Worm (Caenorhabditis elegans) whole organism, late embryonic: Measurements from ENCODE around the gene tsr-2.

Experiments
- Y22D7AL.16 ChIP-seq: sonication (generic microtip); optimal IDR thresholded peaks from 2 replicates; lab custom pipeline; 2016; ENCODE audit warnings: missing genetic modification characterization, missing compliant biosample characterization
- ceh-18 ChIP-seq: sonication (generic microtip); optimal IDR thresholded peaks from 2 replicates; lab custom pipeline; 2016; ENCODE audit warnings: missing genetic modification characterization, missing compliant biosample characterization
- ceh-2 ChIP-seq: sonication (generic microtip); optimal IDR thresholded peaks from 2 replicates; lab custom pipeline; 2016; ENCODE audit warnings: missing genotype, missing genetic modification characterization, missing compliant biosample characterization
- ceh-34 ChIP-seq: sonication (generic microtip); optimal IDR thresholded peaks from 2 replicates; lab custom pipeline; 2016; ENCODE audit warnings: mild to moderate bottlenecking, missing genetic modification characterization, missing compliant biosample characterization
- ceh-45 ChIP-seq: fragments of 200-800 bp; sonication (Bioruptor generic); IDR thresholded peaks from 2 replicates; pipeline ENCODE4 v1.3.6; 2022; ENCODE audit warnings: missing genetic modification reagents, missing genetic modification characterization, missing compliant biosample characterization
- dmd-4 ChIP-seq: sonication (generic microtip); optimal IDR thresholded peaks from 2 replicates; lab custom pipeline; 2016; ENCODE audit warnings: borderline replicate concordance, missing genetic modification characterization, missing compliant biosample characterization
- elt-4 ChIP-seq: sonication (generic microtip); optimal IDR thresholded peaks from 2 replicates; lab custom pipeline; 2016; ENCODE audit warnings: missing genetic modification characterization, missing compliant biosample characterization
- fkh-6 ChIP-seq: sonication (generic microtip); optimal IDR thresholded peaks from 2 replicates; lab custom pipeline; 2016; ENCODE audit warnings: missing genetic modification characterization, missing compliant biosample characterization
- gmeb-2 ChIP-seq: sonication (generic microtip); optimal IDR thresholded peaks from 2 replicates; lab custom pipeline; 2016; ENCODE audit warnings: missing genetic modification characterization, inconsistent platforms, missing compliant biosample characterization
- hlh-13 ChIP-seq: fragments of 200-800 bp; sonication (Bioruptor generic); optimal IDR thresholded peaks from 2 replicates; lab custom pipeline; 2018; ENCODE audit warnings: mild to moderate bottlenecking, missing genetic modification characterization, missing compliant biosample characterization
- hlh-15 ChIP-seq: sonication (generic microtip); optimal IDR thresholded peaks from 2 replicates; lab custom pipeline; 2016; ENCODE audit warnings: missing genetic modification characterization, missing compliant biosample characterization
- hlh-6 ChIP-seq: sonication (generic microtip); optimal IDR thresholded peaks from 2 replicates; lab custom pipeline; 2016; ENCODE audit warnings: missing genotype, missing genetic modification characterization, missing compliant biosample characterization
- hlh-8 ChIP-seq: sonication (generic microtip); optimal IDR thresholded peaks from 2 replicates; lab custom pipeline; 2016; ENCODE audit warnings: missing genotype, missing genetic modification characterization, missing compliant biosample characterization
- nhr-11 ChIP-seq: fragments of 150-350 bp; optimal IDR thresholded peaks from 2 replicates; lab custom pipeline; 2014; ENCODE audit warnings: missing biosample characterization, missing genetic modification characterization
- pha-4 ChIP-seq: fragments of 150-350 bp; optimal IDR thresholded peaks from 2 replicates; lab custom pipeline; 2018; ENCODE audit warnings: missing biosample characterization, missing genetic modification reagents, missing genetic modification characterization
- pqm-1 ChIP-seq: sonication (generic microtip); optimal IDR thresholded peaks from 2 replicates; lab custom pipeline; 2016; ENCODE audit warnings: missing genetic modification characterization, missing compliant biosample characterization
- pros-1 ChIP-seq: fragments of 150-350 bp; optimal IDR thresholded peaks from 2 replicates; lab custom pipeline; 2014; ENCODE audit warnings: missing biosample characterization, missing genetic modification reagents, missing genetic modification characterization
- ztf-16 ChIP-seq: sonication (generic microtip); optimal IDR thresholded peaks from 2 replicates; lab custom pipeline; 2017; ENCODE audit warnings: missing genetic modification characterization, missing compliant biosample characterization

tsr-2 gene

ce11 chrIV:16696422-16696821 lies 40.0 kb downstream of the tsr-2 start:
- no peak for TF ChIP-seq ceh-45 (GFP tag; lab: Robert Waterston, UW)
- TF ChIP-seq hlh-8: no peak
- TF ChIP-seq nhr-11 (tag; lab: Kevin White, UChicago): no peak
- no peak for TF ChIP-seq elt-4 (tag; lab: Kevin White, UChicago)
- no peak for TF ChIP-seq hlh-15
- TF ChIP-seq ztf-16 (tag; lab: Kevin White, UChicago): no peak
- TF ChIP-seq ceh-2: no peak
- no peak for TF ChIP-seq hlh-6 (tag; lab: Kevin White, UChicago)
- TF ChIP-seq, all 69 proteins: peak for 0

DNA sequence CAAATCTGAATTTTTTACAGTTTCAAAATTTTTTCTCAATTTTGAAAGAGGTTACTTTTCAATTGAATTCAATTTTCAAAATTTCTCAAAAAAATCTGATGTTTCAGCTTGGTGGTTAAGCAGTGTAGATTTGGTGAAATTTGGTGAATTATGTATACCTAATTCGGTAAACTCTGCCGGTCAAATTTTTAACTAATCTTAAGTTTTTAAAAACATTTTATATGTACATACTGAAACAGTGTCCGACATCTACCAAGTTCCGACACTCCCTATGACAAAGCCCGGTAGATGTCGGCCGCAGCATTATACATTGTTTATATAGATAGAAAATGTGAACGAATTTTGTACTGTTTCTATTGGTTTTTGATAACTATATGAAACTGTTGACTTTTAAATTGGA lies 50.5 kb downstream of the tsr-2 start:
- TF ChIP-seq gmeb-2: no peak
- no peak for TF ChIP-seq pros-1 (tag; lab: Kevin White, UChicago)
- no peak for TF ChIP-seq hlh-13
- TF ChIP-seq Y22D7AL.16 (tag; lab: Kevin White, UChicago): no peak
- TF ChIP-seq pha-4: no peak
- no peak for TF ChIP-seq fkh-6
- no peak for TF ChIP-seq ceh-34 (tag; lab: Kevin White, UChicago)
- TF ChIP-seq dmd-4: no peak
- no peak for TF ChIP-seq ceh-18
- TF ChIP-seq pqm-1 (tag; lab: Kevin White, UChicago): no peak
